Fruit fly (Drosophila melanogaster) S2 (cell line): ENCODE data around the gene cpb.

Experiments
- CG8478 ChIP-seq: fragments of >200 bp; optimal IDR thresholded peaks from 2 replicates; lab custom pipeline; 2018
- CTCF ChIP-seq, 2 experiments: fragments of >200 bp; optimal IDR thresholded peaks; 2 replicates each; lab custom pipeline; 2018

DNA sequence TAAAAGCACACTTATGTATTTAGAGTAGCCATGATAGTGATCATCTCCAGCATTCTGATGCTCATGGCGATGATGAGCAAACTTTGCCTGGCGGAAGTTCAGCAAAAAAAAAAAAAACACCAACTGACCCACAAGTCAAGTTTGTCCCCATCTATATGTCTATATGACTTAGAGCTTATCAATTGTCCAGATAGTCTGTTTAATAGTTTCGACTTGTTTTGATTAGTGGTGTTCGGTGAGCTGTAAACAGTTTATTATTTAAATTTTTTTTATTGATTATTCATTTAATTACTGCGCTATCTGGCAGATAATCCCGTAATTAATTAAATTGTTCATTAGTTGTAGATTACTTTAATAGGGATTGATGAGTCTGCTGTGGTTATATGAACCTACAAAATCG, 39.1 kb downstream of the cpb start:
- TF ChIP-seq CG8478 (lab: Kevin White, UChicago): no peak
- TF ChIP-seq CTCF (optimal IDR thresholded peaks at IDR 0.05; lab: Kevin White, UChicago): no peak
